Worm (Caenorhabditis elegans) whole organism, L4 larva: ENCODE results near the gene W02B12.13.
A peak's percentile ranks its signal among the peaks of the same experiment; 100 is the strongest.

Experiments
- F10B5.3 ChIP-seq: sonication (generic microtip); optimal IDR thresholded peaks from 2 replicates; lab custom pipeline; 2016; ENCODE audit warnings: mild to moderate bottlenecking, missing genetic modification characterization, missing compliant biosample characterization
- F26F4.8 ChIP-seq: fragments of 200-800 bp; sonication (Bioruptor generic); conservative IDR thresholded peaks from 2 replicates; pipeline ENCODE4 v1.3.6; 2022; ENCODE audit warnings: missing genetic modification characterization, missing compliant biosample characterization
- F37D6.2 ChIP-seq: sonication (generic microtip); optimal IDR thresholded peaks from 2 replicates; lab custom pipeline; 2016; ENCODE audit warnings: mild to moderate bottlenecking, missing genetic modification characterization, missing compliant biosample characterization
- T26A8.4 ChIP-seq: fragments of 200-800 bp; sonication (Bioruptor generic); IDR thresholded peaks from 2 replicates; pipeline ENCODE4 v1.3.6; 2022; ENCODE audit warnings: missing genetic modification characterization, missing compliant biosample characterization
- aha-1 ChIP-seq: fragments of 150-350 bp; peaks from one replicate; lab custom pipeline; 2014; ENCODE audit warnings: missing biosample characterization, missing genetic modification characterization
- ama-1 ChIP-seq: fragments of 150-350 bp; optimal IDR thresholded peaks from 2 replicates; lab custom pipeline; 2014; ENCODE audit warnings: inconsistent platforms, mixed read lengths
- ceh-20 ChIP-seq: fragments of 200-800 bp; sonication (Bioruptor generic); IDR thresholded peaks from 2 replicates; pipeline ENCODE4 v1.3.6; 2022; ENCODE audit warnings: missing genetic modification reagents, missing genetic modification characterization, missing compliant biosample characterization
- ceh-32 ChIP-seq: sonication (generic microtip); optimal IDR thresholded peaks from 2 replicates; lab custom pipeline; 2016; ENCODE audit warnings: mild to moderate bottlenecking, missing genetic modification characterization, missing compliant biosample characterization; ENCODE audit not compliant: poor library complexity
- ces-1 ChIP-seq: fragments of 150-350 bp; sonication (generic microtip); optimal IDR thresholded peaks from 4 replicates; lab custom pipeline; 2014; ENCODE audit warnings: missing biosample characterization, missing genetic modification reagents, missing genetic modification characterization
- ctbp-1 ChIP-seq: fragments of 200-800 bp; sonication (Bioruptor generic); IDR thresholded peaks from 2 replicates; pipeline ENCODE4 v1.3.6; 2022; ENCODE audit warnings: missing genetic modification reagents, missing genetic modification characterization, missing compliant biosample characterization
- daf-8 ChIP-seq: fragments of 200-800 bp; sonication (Bioruptor generic); IDR thresholded peaks from 2 replicates; pipeline ENCODE4 v1.3.6; 2022; ENCODE audit warnings: missing genetic modification characterization, missing compliant biosample characterization
- dmd-6 ChIP-seq: fragments of 200-800 bp; sonication (Bioruptor generic); IDR thresholded peaks from 2 replicates; pipeline ENCODE4 v1.3.6; 2022; ENCODE audit warnings: missing genetic modification reagents, missing genetic modification characterization, missing compliant biosample characterization
- dmd-8 ChIP-seq: fragments of 200-800 bp; sonication (Bioruptor generic); IDR thresholded peaks from 2 replicates; pipeline ENCODE4 v1.3.6; 2022; ENCODE audit warnings: missing genetic modification characterization, missing compliant biosample characterization
- dmd-9 ChIP-seq: fragments of 200-800 bp; sonication (Bioruptor generic); IDR thresholded peaks from 2 replicates; pipeline ENCODE4 v1.3.6; 2022; ENCODE audit warnings: missing genetic modification reagents, missing genetic modification characterization, missing compliant biosample characterization
- egl-43 ChIP-seq: fragments of 200-800 bp; sonication (Bioruptor generic); IDR thresholded peaks from 2 replicates; pipeline ENCODE4 v1.3.6; 2022; ENCODE audit warnings: missing genetic modification reagents, missing genetic modification characterization, missing compliant biosample characterization
- gei-8 ChIP-seq: fragments of 200-800 bp; sonication (Bioruptor generic); optimal IDR thresholded peaks from 2 replicates; lab custom pipeline; 2018; ENCODE audit warnings: mild to moderate bottlenecking, missing genetic modification characterization, missing compliant biosample characterization
- hlh-11 ChIP-seq: fragments of 200-800 bp; sonication (Bioruptor generic); optimal IDR thresholded peaks from 2 replicates; lab custom pipeline; 2018; ENCODE audit warnings: mild to moderate bottlenecking, missing genetic modification characterization, missing compliant biosample characterization
- hmg-1.1 ChIP-seq: fragments of 200-800 bp; sonication (Bioruptor generic); IDR thresholded peaks from 2 replicates; pipeline ENCODE4 v1.3.6; 2022; ENCODE audit warnings: missing genetic modification reagents, missing genetic modification characterization, missing compliant biosample characterization
- lin-1 ChIP-seq: fragments of 200-800 bp; sonication (Bioruptor generic); IDR thresholded peaks from 2 replicates; pipeline ENCODE4 v1.3.6; 2022; ENCODE audit warnings: missing genetic modification reagents, missing genetic modification characterization, missing compliant biosample characterization
- lin-13 ChIP-seq: fragments of 150-350 bp; optimal IDR thresholded peaks from 2 replicates; lab custom pipeline; 2014; ENCODE audit warnings: missing biosample characterization, missing genetic modification reagents, missing genetic modification characterization
- lin-29 ChIP-seq: fragments of 200-800 bp; sonication (Bioruptor generic); IDR thresholded peaks from 2 replicates; pipeline ENCODE4 v1.3.6; 2022; ENCODE audit warnings: missing genetic modification reagents, missing genetic modification characterization, missing compliant biosample characterization
- lin-38 ChIP-seq: fragments of 200-800 bp; sonication (Bioruptor generic); IDR thresholded peaks from 2 replicates; pipeline ENCODE4 v1.3.6; 2022; ENCODE audit warnings: missing genetic modification reagents, missing genetic modification characterization, missing compliant biosample characterization
- lin-39 ChIP-seq: fragments of 150-350 bp; optimal IDR thresholded peaks from 2 replicates; lab custom pipeline; 2014; ENCODE audit warnings: missing biosample characterization, missing genetic modification reagents, missing genetic modification characterization
- madf-9 ChIP-seq: fragments of 200-800 bp; sonication (Bioruptor generic); conservative IDR thresholded peaks from 2 replicates; pipeline ENCODE4 v1.3.6; 2022; ENCODE audit warnings: missing genetic modification reagents, missing genetic modification characterization, missing compliant biosample characterization
- mdt-29 ChIP-seq: fragments of 200-800 bp; sonication (Bioruptor generic); IDR thresholded peaks from 2 replicates; pipeline ENCODE4 v1.3.6; 2022; ENCODE audit warnings: missing genetic modification reagents, missing genetic modification characterization, missing compliant biosample characterization
- mep-1 ChIP-seq: fragments of 150-350 bp; sonication (generic microtip); optimal IDR thresholded peaks from 3 replicates; lab custom pipeline; 2014; ENCODE audit warnings: missing biosample characterization, missing genetic modification characterization
- mxl-2 ChIP-seq: fragments of 200-800 bp; sonication (Bioruptor generic); conservative IDR thresholded peaks from 2 replicates; pipeline ENCODE4 v1.3.6; 2022; ENCODE audit warnings: missing genetic modification reagents, missing genetic modification characterization, missing compliant biosample characterization
- mxl-3 ChIP-seq: fragments of 200-800 bp; sonication (Bioruptor generic); optimal IDR thresholded peaks from 2 replicates; lab custom pipeline; 2018; ENCODE audit warnings: mild to moderate bottlenecking, missing genetic modification characterization, missing compliant biosample characterization
- nhr-10 ChIP-seq: fragments of 150-350 bp; optimal IDR thresholded peaks from 2 replicates; lab custom pipeline; 2014; ENCODE audit warnings: missing biosample characterization, missing genetic modification characterization
- nhr-102 ChIP-seq: sonication (generic microtip); optimal IDR thresholded peaks from 2 replicates; lab custom pipeline; 2016; ENCODE audit warnings: mild to moderate bottlenecking, missing genetic modification characterization, moderate library complexity, missing compliant biosample characterization
- nhr-25 ChIP-seq: sonication (generic microtip); optimal IDR thresholded peaks from 2 replicates; lab custom pipeline; 2017; ENCODE audit warnings: missing genetic modification characterization, mild to moderate bottlenecking, missing compliant biosample characterization, antibody characterized with exemption, moderate library complexity, borderline replicate concordance; ENCODE audit not compliant: insufficient read depth
- nhr-42 ChIP-seq: fragments of 200-800 bp; sonication (Bioruptor generic); IDR thresholded peaks from 2 replicates; pipeline ENCODE4 v1.3.6; 2022; ENCODE audit warnings: missing genetic modification characterization, missing compliant biosample characterization
- nhr-6 ChIP-seq: fragments of 150-350 bp; optimal IDR thresholded peaks from 2 replicates; lab custom pipeline; 2014; ENCODE audit warnings: missing biosample characterization, missing genetic modification characterization
- nhr-76 ChIP-seq: fragments of 150-350 bp; optimal IDR thresholded peaks from 2 replicates; lab custom pipeline; 2014; ENCODE audit warnings: missing biosample characterization, missing genetic modification characterization
- pha-4 ChIP-seq, 2 experiments: fragments of 150-350 bp in 1 of 2; fragments of 200-800 bp in 1 of 2; sonication (Bioruptor generic) in 1 of 2; IDR thresholded peaks in 1 of 2; optimal IDR thresholded peaks in 1 of 2; 2 replicates each; pipeline versions ENCODE4 v1.3.6 to Lab custom; 2014 to 2022; ENCODE audit warnings: missing genetic modification characterization in 2 of 2, missing genetic modification reagents in 2 of 2, missing biosample characterization in 1 of 2, missing compliant biosample characterization in 1 of 2
- php-3 ChIP-seq: fragments of 200-800 bp; sonication (Bioruptor generic); IDR thresholded peaks from 2 replicates; pipeline ENCODE4 v1.3.6; 2022; ENCODE audit warnings: missing genetic modification reagents, missing genetic modification characterization, missing compliant biosample characterization
- saeg-2 ChIP-seq: fragments of 200-800 bp; sonication (Bioruptor generic); IDR thresholded peaks from 2 replicates; pipeline ENCODE4 v1.3.6; 2022; ENCODE audit warnings: missing genetic modification reagents, missing genetic modification characterization, missing compliant biosample characterization
- set-16 ChIP-seq: fragments of 200-800 bp; sonication (Bioruptor generic); IDR thresholded peaks from 2 replicates; pipeline ENCODE4 v1.3.6; 2022; ENCODE audit warnings: missing genetic modification reagents, missing genetic modification characterization, missing compliant biosample characterization
- snpc-1.2 ChIP-seq: fragments of 200-800 bp; sonication (Bioruptor generic); IDR thresholded peaks from 2 replicates; pipeline ENCODE4 v1.3.6; 2022; ENCODE audit warnings: missing genetic modification reagents, missing genetic modification characterization, missing compliant biosample characterization
- tag-97 ChIP-seq: fragments of 200-800 bp; sonication (Bioruptor generic); IDR thresholded peaks from 2 replicates; pipeline ENCODE4 v1.3.6; 2022; ENCODE audit warnings: missing genetic modification characterization, missing compliant biosample characterization
- unc-130 ChIP-seq: sonication (generic microtip); optimal IDR thresholded peaks from 2 replicates; lab custom pipeline; 2016; ENCODE audit warnings: missing genetic modification reagents, missing genetic modification characterization, missing compliant biosample characterization
- unc-39 ChIP-seq: sonication (generic microtip); optimal IDR thresholded peaks from 2 replicates; lab custom pipeline; 2017; ENCODE audit warnings: missing biosample characterization, missing genetic modification characterization
- unc-62 ChIP-seq, 3 experiments: fragments of 150-350 bp in 1 of 3; sonication (generic microtip); optimal IDR thresholded peaks in 2 of 3; peaks in 1 of 3; 1 replicate in 1 of 3; 2 replicates in 2 of 3; lab custom pipeline; 2014 to 2017; ENCODE audit warnings: missing biosample characterization in 3 of 3, missing genetic modification characterization in 3 of 3, missing genetic modification reagents in 3 of 3, missing genotype in 1 of 3
- vab-7 ChIP-seq: fragments of 200-800 bp; sonication (Bioruptor generic); IDR thresholded peaks from 2 replicates; pipeline ENCODE4 v1.3.6; 2022; ENCODE audit warnings: missing genetic modification reagents, missing genetic modification characterization, missing compliant biosample characterization
- zfp-3 ChIP-seq: fragments of 200-800 bp; sonication (Bioruptor generic); conservative IDR thresholded peaks from 2 replicates; pipeline ENCODE4 v1.3.6; 2022; ENCODE audit warnings: missing genetic modification reagents, missing genetic modification characterization, missing compliant biosample characterization
- zip-2 ChIP-seq: fragments of 150-350 bp; optimal IDR thresholded peaks from 2 replicates; lab custom pipeline; 2014; ENCODE audit warnings: missing biosample characterization, missing genetic modification characterization
- ztf-7 ChIP-seq: fragments of 150-350 bp; optimal IDR thresholded peaks from 2 replicates; lab custom pipeline; 2014; ENCODE audit warnings: missing biosample characterization, missing genetic modification characterization

The W02B12.13 gene

ce11 chrII:11472542-11472941 lies 27.5 kb downstream of the W02B12.13 start (continued):
- TF ChIP-seq snpc-1.2 (GFP tag; lab: Robert Waterston, UW): no peak
- no peak for TF ChIP-seq F37D6.2
- no peak for TF ChIP-seq vab-7 (GFP tag; lab: Robert Waterston, UW)
- TF ChIP-seq nhr-42 (GFP tag; lab: Robert Waterston, UW): no peak
- no peak for TF ChIP-seq nhr-25 (tag; lab: Kevin White, UChicago)
- TF ChIP-seq lin-39 (tag; lab: Kevin White, UChicago): no peak
- no peak for TF ChIP-seq ztf-7 (tag; lab: Kevin White, UChicago)
- no peak for TF ChIP-seq mxl-2 (GFP tag; lab: Robert Waterston, UW)
- no peak for TF ChIP-seq set-16 (GFP tag; lab: Robert Waterston, UW)
- no peak for TF ChIP-seq nhr-6
- no peak for TF ChIP-seq tag-97
- no peak for TF ChIP-seq madf-9 (GFP tag; lab: Robert Waterston, UW)
- peak; percentile 33 for TF ChIP-seq nhr-10
- no peak for TF ChIP-seq dmd-9
- TF ChIP-seq ceh-20 (GFP tag; lab: Robert Waterston, UW): no peak

ce11 chrII:11473525-11474181 lies 28.6 kb downstream of the W02B12.13 start, which contains the start of the genes metl-1 and W02B12.11:
Gene metl-1 (minus strand): TSS chrII:11473575.
Gene W02B12.11 (plus strand): TSS chrII:11473861.
- peak; percentile 53 for TF ChIP-seq unc-130 (GFP tag; lab: Kevin White, UChicago)
- no peak for TF ChIP-seq gei-8
- TF ChIP-seq F26F4.8 (GFP tag; lab: Robert Waterston, UW): no peak
- no peak for TF ChIP-seq nhr-10
- 0 out of 2 replicates have a peak, but pooled peaks have one; percentile 44 for TF ChIP-seq zfp-3 (GFP tag; lab: Robert Waterston, UW)
- peak; percentile 37; the same call in 1 of the 2 replicates for TF ChIP-seq php-3 (GFP tag; lab: Robert Waterston, UW)
- TF ChIP-seq dmd-6: peak; percentile 74
- TF ChIP-seq egl-43: peak; percentile 68
- peak; percentile 89 for TF ChIP-seq mep-1 (tag; lab: Kevin White, UChicago)
- TF ChIP-seq lin-38 (GFP tag; lab: Robert Waterston, UW): peak; percentile 88
- TF ChIP-seq dmd-8: no peak
- TF ChIP-seq zip-2 (tag; lab: Kevin White, UChicago): peak; percentile 6
- TF ChIP-seq lin-1 (GFP tag; lab: Robert Waterston, UW): peak; percentile 66
- peak; percentile 92 for TF ChIP-seq T26A8.4 (GFP tag; lab: Robert Waterston, UW)
- TF ChIP-seq ceh-32 (tag; lab: Kevin White, UChicago): no peak
- no peak for TF ChIP-seq daf-8 (GFP tag; lab: Robert Waterston, UW)
- TF ChIP-seq F10B5.3 (tag; lab: Kevin White, UChicago): peak; percentile 53
- peak in 1 of 2 experiments; percentile 88 for TF ChIP-seq unc-62 (GFP tag; optimal IDR thresholded peaks at IDR 0.05 in 1 of 2; lab: Kevin White, UChicago)
- TF ChIP-seq unc-62 (tag; optimal IDR thresholded peaks at IDR 0.05; lab: Kevin White, UChicago): no peak
- no peak for TF ChIP-seq nhr-42 (GFP tag; lab: Robert Waterston, UW)
- TF ChIP-seq nhr-76 (tag; lab: Kevin White, UChicago): no peak
- TF ChIP-seq mdt-29 (GFP tag; lab: Robert Waterston, UW): no peak
- no peak for TF ChIP-seq ces-1 (GFP tag; lab: Kevin White, UChicago)
- 0 out of 2 replicates have a peak, but pooled peaks have one; percentile 66 for TF ChIP-seq saeg-2
- TF ChIP-seq ceh-20 (GFP tag; lab: Robert Waterston, UW): no peak
- no peak for TF ChIP-seq unc-39 (tag; lab: Kevin White, UChicago)
- TF ChIP-seq hlh-11 (tag; lab: Kevin White, UChicago): peak; percentile 83
- peak; percentile 87 for TF ChIP-seq hmg-1.1 (GFP tag; lab: Robert Waterston, UW)
- peak; percentile 25 for TF ChIP-seq ama-1 (lab: Kevin White, UChicago)
- TF ChIP-seq ctbp-1 (GFP tag; lab: Robert Waterston, UW): peak; percentile 73
- no peak for TF ChIP-seq lin-13 (GFP tag; lab: Kevin White, UChicago)
- peak; percentile 84 for TF ChIP-seq pha-4 (GFP tag; IDR thresholded peaks at IDR 0.05; lab: Robert Waterston, UW)
- peak; percentile 14 for TF ChIP-seq pha-4 (tag; optimal IDR thresholded peaks at IDR 0.05; lab: Kevin White, UChicago)
- peak; percentile 88 for TF ChIP-seq nhr-102
- TF ChIP-seq lin-29 (GFP tag; lab: Robert Waterston, UW): peak; percentile 71; the same call in 1 of the 2 replicates
- TF ChIP-seq aha-1: peak; percentile 31
- peak; percentile 24 for TF ChIP-seq mxl-3 (GFP tag; lab: Kevin White, UChicago)
- TF ChIP-seq F37D6.2: peak; percentile 45
- peak; percentile 68 for TF ChIP-seq nhr-6
- peak; percentile 65 for TF ChIP-seq nhr-25 (tag; lab: Kevin White, UChicago)
